Fruit fly (Drosophila melanogaster) whole organism, embryonic: ENCODE measurements around the gene Pgant7.

Experiments
- Abd-B ChIP-seq: fragments of 200-800 bp; sonication (Bioruptor generic); optimal IDR thresholded peaks from 2 replicates; lab custom pipeline; 2018; ENCODE audit warnings: missing biosample characterization, mild to moderate bottlenecking, missing genetic modification characterization, moderate library complexity
- Adf1 ChIP-seq: fragments of 200-800 bp; sonication (Bioruptor generic); IDR thresholded peaks from 2 replicates; pipeline ENCODE4 v1.3.6; 2022; ENCODE audit warnings: missing biosample characterization, missing genetic modification characterization
- Atf-2 ChIP-seq: fragments of 200-800 bp; sonication (Bioruptor generic); optimal IDR thresholded peaks from 2 replicates; lab custom pipeline; 2016; ENCODE audit warnings: missing biosample characterization, missing genetic modification characterization
- Atf3 ChIP-seq: fragments of 200-800 bp; sonication (Bioruptor generic); optimal IDR thresholded peaks from 3 replicates; lab custom pipeline; 2016; ENCODE audit warnings: missing biosample characterization, missing genetic modification characterization
- B-H1 ChIP-seq: fragments of 200-800 bp; sonication (Bioruptor generic); IDR thresholded peaks from 3 replicates; pipeline ENCODE4 v1.3.6; 2022; ENCODE audit warnings: missing biosample characterization, missing genetic modification characterization
- CG10654 ChIP-seq: fragments of 200-800 bp; sonication (Bioruptor generic); optimal IDR thresholded peaks from 2 replicates; lab custom pipeline; 2016; ENCODE audit warnings: missing biosample characterization, missing genetic modification characterization
- CG11723 ChIP-seq: fragments of 200-800 bp; sonication (Bioruptor generic); optimal IDR thresholded peaks from 2 replicates; lab custom pipeline; 2017; ENCODE audit warnings: missing biosample characterization, mild to moderate bottlenecking, missing genetic modification characterization
- CG12219 ChIP-seq: fragments of 200-800 bp; sonication (Bioruptor generic); optimal IDR thresholded peaks from 3 replicates; lab custom pipeline; 2018; ENCODE audit warnings: missing biosample characterization, mild to moderate bottlenecking, missing genetic modification characterization
- CG12391 ChIP-seq: fragments of 200-800 bp; sonication (Bioruptor generic); optimal IDR thresholded peaks from 3 replicates; lab custom pipeline; 2018; ENCODE audit warnings: missing biosample characterization, mild to moderate bottlenecking, missing genetic modification characterization, moderate library complexity
- CG12659 ChIP-seq: fragments of 200-800 bp; sonication (Bioruptor generic); optimal IDR thresholded peaks from 3 replicates; lab custom pipeline; 2017; ENCODE audit warnings: mild to moderate bottlenecking, missing biosample characterization, missing genetic modification reagents, missing genetic modification characterization
- CG13424 ChIP-seq: fragments of 200-800 bp; sonication (Bioruptor generic); optimal IDR thresholded peaks from 2 replicates; lab custom pipeline; 2019; ENCODE audit warnings: missing biosample characterization, mild to moderate bottlenecking, missing genetic modification characterization, moderate library complexity
- CG13775 ChIP-seq: fragments of 200-800 bp; sonication (Bioruptor generic); optimal IDR thresholded peaks from 3 replicates; lab custom pipeline; 2017; ENCODE audit warnings: missing biosample characterization, mild to moderate bottlenecking, missing genetic modification characterization
- CG15073 ChIP-seq: fragments of 200-800 bp; sonication (Bioruptor generic); optimal IDR thresholded peaks from 2 replicates; lab custom pipeline; 2016; ENCODE audit warnings: missing biosample characterization, missing genetic modification characterization
- CG1832 ChIP-seq: fragments of 200-800 bp; sonication (Bioruptor generic); optimal IDR thresholded peaks from 2 replicates; lab custom pipeline; 2017; ENCODE audit warnings: missing biosample characterization, mild to moderate bottlenecking, missing genetic modification characterization, inconsistent platforms
- CG2712 ChIP-seq: fragments of 200-800 bp; optimal IDR thresholded peaks from 3 replicates; lab custom pipeline; 2019; ENCODE audit warnings: missing biosample characterization, mild to moderate bottlenecking, missing genetic modification characterization, moderate library complexity
- CG5245 ChIP-seq: fragments of 200-800 bp; sonication (Bioruptor generic); optimal IDR thresholded peaks from 3 replicates; lab custom pipeline; 2016; ENCODE audit warnings: missing biosample characterization, missing genetic modification characterization
- CG5953 ChIP-seq: fragments of 200-800 bp; sonication (Bioruptor generic); IDR thresholded peaks from 2 replicates; pipeline ENCODE4 v1.3.6; 2022; ENCODE audit warnings: missing biosample characterization, missing genetic modification characterization
- CG7839 ChIP-seq: fragments of 200-800 bp; sonication (Bioruptor generic); optimal IDR thresholded peaks from 3 replicates; lab custom pipeline; 2018; ENCODE audit warnings: missing biosample characterization, mild to moderate bottlenecking, missing genetic modification characterization, moderate library complexity
- CG8290 ChIP-seq, 3 experiments: fragments of 200-800 bp; sonication (Bioruptor generic); optimal IDR thresholded peaks; 2 replicates each; lab custom pipeline; 2016 to 2019; ENCODE audit warnings: missing biosample characterization in 3 of 3, missing genetic modification characterization in 3 of 3, mild to moderate bottlenecking in 2 of 3, moderate library complexity in 1 of 3
- CG8765 ChIP-seq: fragments of 200-800 bp; sonication (Bioruptor generic); IDR thresholded peaks from 2 replicates; pipeline ENCODE4 v1.3.6; 2022; ENCODE audit warnings: missing biosample characterization, missing genetic modification characterization
- Camta ChIP-seq: fragments of 200-800 bp; sonication (Bioruptor generic); optimal IDR thresholded peaks from 2 replicates; lab custom pipeline; 2016; ENCODE audit warnings: missing biosample characterization, missing genetic modification characterization
- CkIIα-i1 ChIP-seq: fragments of 200-800 bp; sonication (Bioruptor generic); IDR thresholded peaks from 2 replicates; pipeline ENCODE4 v1.3.6; 2022; ENCODE audit warnings: missing biosample characterization, missing genetic modification characterization
- D19A ChIP-seq: fragments of 200-800 bp; optimal IDR thresholded peaks from 3 replicates; lab custom pipeline; 2019; ENCODE audit warnings: missing biosample characterization, mild to moderate bottlenecking, missing genetic modification characterization, moderate library complexity
- HLHmδ ChIP-seq: fragments of 200-800 bp; sonication (Bioruptor generic); optimal IDR thresholded peaks from 2 replicates; lab custom pipeline; 2018; ENCODE audit warnings: missing biosample characterization, mild to moderate bottlenecking, missing genetic modification characterization, moderate library complexity
- Taf1 ChIP-seq: fragments of 200-800 bp; sonication (Bioruptor generic); IDR thresholded peaks from 2 replicates; pipeline ENCODE4 v1.3.6; 2022; ENCODE audit warnings: missing biosample characterization, missing genetic modification characterization
- Xbp1 ChIP-seq: fragments of 200-800 bp; sonication (Bioruptor generic); optimal IDR thresholded peaks from 3 replicates; lab custom pipeline; 2016; ENCODE audit warnings: missing biosample characterization, mild to moderate bottlenecking, missing genetic modification characterization
- ato ChIP-seq: fragments of 200-800 bp; sonication (Bioruptor generic); IDR thresholded peaks from 2 replicates; pipeline ENCODE4 v1.3.6; 2022; ENCODE audit warnings: missing biosample characterization, missing genetic modification characterization; ENCODE audit not compliant: partially characterized antibody
- br ChIP-seq: fragments of >200 bp; optimal IDR thresholded peaks from 2 replicates; lab custom pipeline; 2017
- chm ChIP-seq: fragments of 200-800 bp; sonication (Bioruptor generic); IDR thresholded peaks from 2 replicates; pipeline ENCODE4 v1.3.6; 2022; ENCODE audit warnings: missing biosample characterization, missing genetic modification characterization
- dysf ChIP-seq: fragments of 200-800 bp; sonication (Bioruptor generic); IDR thresholded peaks from 3 replicates; pipeline ENCODE4 v1.3.6; 2022; ENCODE audit warnings: missing biosample characterization, missing genetic modification characterization
- ewg ChIP-seq: fragments of 200-800 bp; sonication (Bioruptor generic); optimal IDR thresholded peaks from 3 replicates; lab custom pipeline; 2017; ENCODE audit warnings: mild to moderate bottlenecking, missing biosample characterization, missing genetic modification reagents, missing genetic modification characterization
- fd102C ChIP-seq: fragments of 200-800 bp; sonication (Bioruptor generic); optimal IDR thresholded peaks from 2 replicates; lab custom pipeline; 2018; ENCODE audit warnings: missing biosample characterization, mild to moderate bottlenecking, missing genetic modification characterization, moderate library complexity
- gce ChIP-seq: fragments of 200-800 bp; sonication (Bioruptor generic); IDR thresholded peaks from 3 replicates; pipeline ENCODE4 v1.3.6; 2022; ENCODE audit warnings: missing biosample characterization, missing genetic modification characterization
- gt ChIP-seq: fragments of 200-800 bp; sonication (Bioruptor generic); IDR thresholded peaks from 2 replicates; pipeline ENCODE4 v1.3.6; 2022; ENCODE audit warnings: missing biosample characterization, missing genetic modification characterization
- hbn ChIP-seq: fragments of 200-800 bp; sonication (Bioruptor generic); IDR thresholded peaks from 2 replicates; pipeline ENCODE4 v1.3.6; 2022; ENCODE audit warnings: missing biosample characterization, missing genetic modification characterization; ENCODE audit not compliant: partially characterized antibody
- kni ChIP-seq: fragments of 200-800 bp; sonication (Bioruptor generic); optimal IDR thresholded peaks from 3 replicates; lab custom pipeline; 2017; ENCODE audit warnings: mild to moderate bottlenecking, missing biosample characterization, missing genetic modification reagents, missing genetic modification characterization
- lab ChIP-seq: fragments of 200-800 bp; sonication (Bioruptor generic); optimal IDR thresholded peaks from 3 replicates; lab custom pipeline; 2017; ENCODE audit warnings: missing biosample characterization, missing genetic modification characterization, mild to moderate bottlenecking, moderate library complexity, missing genetic modification reagents
- lov ChIP-seq, 2 experiments: fragments of 200-800 bp in 1 of 2; fragments of >200 bp in 1 of 2; sonication (Bioruptor generic) in 1 of 2; IDR thresholded peaks in 1 of 2; optimal IDR thresholded peaks in 1 of 2; 2 replicates in 1 of 2; 3 replicates in 1 of 2; pipeline versions ENCODE4 v1.3.6 to Lab custom; 2017 to 2022; ENCODE audit warnings: missing biosample characterization in 1 of 2, missing genetic modification characterization in 1 of 2
- org-1 ChIP-seq: fragments of 200-800 bp; sonication (Bioruptor generic); optimal IDR thresholded peaks from 2 replicates; lab custom pipeline; 2017; ENCODE audit warnings: missing biosample characterization, missing genetic modification characterization
- otp ChIP-seq: fragments of 200-800 bp; sonication (Bioruptor generic); IDR thresholded peaks from 3 replicates; pipeline ENCODE4, ENCODE4 v1.3.6; 2022; ENCODE audit warnings: missing biosample characterization, missing genetic modification characterization
- p53 ChIP-seq: fragments of 200-800 bp; sonication (Bioruptor generic); optimal IDR thresholded peaks from 2 replicates; lab custom pipeline; 2016; ENCODE audit warnings: missing biosample characterization, missing genetic modification characterization
- pnt ChIP-seq: fragments of 200-800 bp; sonication (Bioruptor generic); optimal IDR thresholded peaks from 3 replicates; lab custom pipeline; 2016; ENCODE audit warnings: missing biosample characterization, missing genetic modification characterization
- salm ChIP-seq: fragments of 200-800 bp; sonication (Bioruptor generic); optimal IDR thresholded peaks from 2 replicates; lab custom pipeline; 2018; ENCODE audit warnings: missing biosample characterization, mild to moderate bottlenecking, missing genetic modification characterization
- sc ChIP-seq, 3 experiments: fragments of >200 bp in 2 of 3; fragments of 200-800 bp in 1 of 3; sonication (Bioruptor generic) in 1 of 3; optimal IDR thresholded peaks; 2 replicates in 2 of 3; 3 replicates in 1 of 3; lab custom pipeline; 2017; ENCODE audit warnings: mild to moderate bottlenecking in 1 of 3, missing biosample characterization in 1 of 3, missing genetic modification characterization in 1 of 3, missing genetic modification reagents in 1 of 3
- slbo ChIP-seq: fragments of 200-800 bp; sonication (Bioruptor generic); IDR thresholded peaks from 2 replicates; pipeline ENCODE4 v1.3.6; 2022; ENCODE audit warnings: missing biosample characterization, missing genetic modification characterization
- ssp ChIP-seq: fragments of 200-800 bp; sonication (Bioruptor generic); IDR thresholded peaks from 2 replicates; pipeline ENCODE4 v1.3.6; 2022; ENCODE audit warnings: missing biosample characterization, missing genetic modification characterization
- tna ChIP-seq: fragments of 200-800 bp; sonication (Bioruptor generic); IDR thresholded peaks from 2 replicates; pipeline ENCODE4 v1.3.6; 2022; ENCODE audit warnings: missing biosample characterization, missing genetic modification characterization; ENCODE audit not compliant: partially characterized antibody
- vfl ChIP-seq: fragments of 200-800 bp; sonication (Bioruptor generic); optimal IDR thresholded peaks from 2 replicates; lab custom pipeline; 2016; ENCODE audit warnings: missing biosample characterization, missing genetic modification characterization
- z ChIP-seq: fragments of 200-800 bp; sonication (Bioruptor generic); IDR thresholded peaks from 3 replicates; pipeline ENCODE4 v1.3.6; 2022; ENCODE audit warnings: missing biosample characterization, missing genetic modification characterization
- zf30C ChIP-seq: fragments of 200-800 bp; sonication (Bioruptor generic); optimal IDR thresholded peaks from 3 replicates; lab custom pipeline; 2018; ENCODE audit warnings: missing biosample characterization, mild to moderate bottlenecking, missing genetic modification characterization

Gene Pgant7

dm6 chrX:18541915-18542314, 42.1 kb upstream of the Pgant7 start (continued):
- TF ChIP-seq gce (GFP tag; lab: Robert Waterston, UW) (no peak), CG8290 (GFP tag; optimal IDR thresholded peaks at IDR 0.05; lab: Kevin White, UChicago) (no peak), CG8290 (tag; optimal IDR thresholded peaks at IDR 0.05; lab: Kevin White, UChicago) (no peak), CG11723 (GFP tag; lab: Kevin White, UChicago) (no peak), br (lab: Kevin White, UChicago) (no peak), salm (no peak), CG8765 (GFP tag; lab: Robert Waterston, UW) (peak; percentile 8; the same call in 1 of the 2 replicates), fd102C (no peak), sc (optimal IDR thresholded peaks at IDR 0.05; lab: Kevin White, UChicago) (no peak), sc (GFP tag; optimal IDR thresholded peaks at IDR 0.05; lab: Kevin White, UChicago) (no peak), CG10654 (GFP tag; lab: Kevin White, UChicago) (no peak), zf30C (GFP tag; lab: Kevin White, UChicago) (no peak), kni (no peak), lab (GFP tag; lab: Kevin White, UChicago) (peak; percentile 19), ssp (GFP tag; lab: Robert Waterston, UW) (no peak), Abd-B (GFP tag; lab: Kevin White, UChicago) (no peak), CG12391 (tag; lab: Kevin White, UChicago) (peak; percentile 17), Xbp1 (GFP tag; lab: Kevin White, UChicago) (peak; percentile 6), CG12659 (no peak), CG1832 (GFP tag; lab: Kevin White, UChicago) (no peak), Atf3 (GFP tag; lab: Kevin White, UChicago) (no peak), CG5245 (GFP tag; lab: Kevin White, UChicago) (no peak), pnt (GFP tag; lab: Kevin White, UChicago) (peak; percentile 8), ewg (no peak), Camta (GFP tag; lab: Kevin White, UChicago) (no peak), B-H1 (no peak), otp (GFP tag; lab: Robert Waterston, UW) (no peak), D19A (tag; lab: Kevin White, UChicago) (no peak), z (GFP tag; lab: Robert Waterston, UW) (no peak), dysf (GFP tag; lab: Robert Waterston, UW) (no peak), p53 (GFP tag; lab: Kevin White, UChicago) (no peak), CG12219 (GFP tag; lab: Kevin White, UChicago) (no peak), vfl (GFP tag; lab: Kevin White, UChicago) (no peak), slbo (GFP tag; lab: Robert Waterston, UW) (peak; percentile 10; the same call in 1 of the 2 replicates), Atf-2 (GFP tag; lab: Kevin White, UChicago) (no peak), CG5953 (GFP tag; lab: Robert Waterston, UW) (no peak), CG7839 (tag; lab: Kevin White, UChicago) (peak; percentile 28), org-1 (no peak), tna (GFP tag; lab: Robert Waterston, UW) (no peak), Taf1 (no peak), CG2712 (peak; percentile 30), CG15073 (GFP tag; lab: Kevin White, UChicago) (no peak), lov (optimal IDR thresholded peaks at IDR 0.05; lab: Kevin White, UChicago) (no peak), lov (GFP tag; IDR thresholded peaks at IDR 0.05; lab: Robert Waterston, UW) (0 out of 3 replicates have a peak, but pooled peaks have one; percentile 41), HLHmδ (GFP tag; lab: Kevin White, UChicago) (no peak), chm (GFP tag; lab: Robert Waterston, UW) (no peak), CkIIα-i1 (GFP tag; lab: Robert Waterston, UW) (no peak), hbn (no peak), Adf1 (no peak), ato (GFP tag; lab: Robert Waterston, UW) (no peak), gt (GFP tag; lab: Robert Waterston, UW) (no peak), CG13775 (GFP tag; lab: Kevin White, UChicago) (no peak), CG13424 (tag; lab: Kevin White, UChicago) (no peak)
